Worm (Caenorhabditis elegans) whole organism, early embryonic: ENCODE data around the gene C07A9.5.

Source experiments
- B0310.2 ChIP-seq: sonication (generic microtip); optimal IDR thresholded peaks from 2 replicates; lab custom pipeline; 2016; ENCODE audit warnings: mild to moderate bottlenecking, missing genetic modification characterization, missing compliant biosample characterization
- aly-1 ChIP-seq: sonication (generic microtip); optimal IDR thresholded peaks from 2 replicates; lab custom pipeline; 2016; ENCODE audit warnings: missing genetic modification characterization, missing compliant biosample characterization
- ama-1 ChIP-seq: fragments of 150-350 bp; optimal IDR thresholded peaks from 2 replicates; lab custom pipeline; 2014
- ceh-13 ChIP-seq: fragments of 200-800 bp; sonication (Bioruptor generic); optimal IDR thresholded peaks from 2 replicates; lab custom pipeline; 2018; ENCODE audit warnings: mild to moderate bottlenecking, missing genetic modification characterization, missing compliant biosample characterization
- ceh-36 ChIP-seq: sonication (generic microtip); optimal IDR thresholded peaks from 2 replicates; lab custom pipeline; 2016; ENCODE audit warnings: missing genetic modification characterization, inconsistent platforms, missing compliant biosample characterization
- ets-7 ChIP-seq: sonication (generic microtip); optimal IDR thresholded peaks from 2 replicates; lab custom pipeline; 2016; ENCODE audit warnings: missing genotype, missing genetic modification characterization, missing compliant biosample characterization
- flt-1 ChIP-seq: fragments of 200-800 bp; sonication (Bioruptor generic); IDR thresholded peaks from 2 replicates; pipeline ENCODE4 v1.3.6; 2022; ENCODE audit warnings: missing genetic modification characterization, missing compliant biosample characterization
- hmbx-1 ChIP-seq: sonication (generic microtip); optimal IDR thresholded peaks from 2 replicates; lab custom pipeline; 2016; ENCODE audit warnings: mild to moderate bottlenecking, missing genetic modification characterization, missing compliant biosample characterization
- hmg-4 ChIP-seq: fragments of 200-800 bp; sonication (Bioruptor generic); optimal IDR thresholded peaks from 2 replicates; lab custom pipeline; 2018; ENCODE audit warnings: mild to moderate bottlenecking, missing genetic modification characterization, missing compliant biosample characterization
- hnd-1 ChIP-seq: sonication (generic microtip); optimal IDR thresholded peaks from 2 replicates; lab custom pipeline; 2016; ENCODE audit warnings: missing genetic modification characterization, missing compliant biosample characterization
- pes-1 ChIP-seq: fragments of 200-800 bp; sonication (Bioruptor generic); IDR thresholded peaks from 2 replicates; pipeline ENCODE4 v1.3.6; 2022; ENCODE audit warnings: missing genetic modification reagents, missing genetic modification characterization, missing compliant biosample characterization
- scrt-1 ChIP-seq: fragments of 200-800 bp; sonication (Bioruptor generic); IDR thresholded peaks from 2 replicates; pipeline ENCODE4 v1.3.6; 2022; ENCODE audit warnings: missing genetic modification characterization, missing compliant biosample characterization
- tbx-11 ChIP-seq: fragments of 200-800 bp; sonication (Bioruptor generic); IDR thresholded peaks from 2 replicates; pipeline ENCODE4 v1.3.6; 2022; ENCODE audit warnings: missing genetic modification characterization, missing compliant biosample characterization
- tra-4 ChIP-seq: sonication (generic microtip); optimal IDR thresholded peaks from 2 replicates; lab custom pipeline; 2017; ENCODE audit warnings: missing genetic modification characterization, missing compliant biosample characterization

DNA sequence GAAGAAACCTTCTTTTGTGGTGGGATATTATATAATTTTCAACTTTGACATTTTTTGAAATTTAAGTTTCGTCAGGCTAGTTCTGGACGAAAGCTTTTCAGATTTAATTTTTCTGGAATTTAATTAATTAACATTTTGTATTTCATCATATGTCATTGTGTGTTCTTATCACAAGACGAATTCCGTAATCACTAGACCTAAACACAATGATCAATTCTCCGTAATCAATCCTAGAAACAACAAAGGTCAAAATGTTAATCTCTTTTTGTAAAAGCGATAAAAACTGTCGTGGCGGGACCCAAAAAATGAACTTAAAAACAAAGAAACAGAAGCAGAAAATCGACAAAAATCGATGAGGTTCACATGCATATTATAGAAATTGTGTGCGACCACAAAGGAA is 32.1 kb upstream of the C07A9.5 start:
- TF ChIP-seq ama-1 (lab: Kevin White, UChicago): no peak
- no peak for TF ChIP-seq flt-1 (GFP tag; lab: Robert Waterston, UW)
- no peak for TF ChIP-seq ceh-13 (GFP tag; lab: Kevin White, UChicago)
- no peak for TF ChIP-seq tra-4 (tag; lab: Kevin White, UChicago)
- TF ChIP-seq hmbx-1 (tag; lab: Kevin White, UChicago): no peak
- TF ChIP-seq hnd-1 (tag; lab: Kevin White, UChicago): no peak
- no peak for TF ChIP-seq aly-1 (tag; lab: Kevin White, UChicago)
- no peak for TF ChIP-seq tbx-11 (GFP tag; lab: Robert Waterston, UW)
- no peak for TF ChIP-seq scrt-1 (GFP tag; lab: Robert Waterston, UW)
- no peak for TF ChIP-seq pes-1 (GFP tag; lab: Robert Waterston, UW)
- TF ChIP-seq B0310.2 (tag; lab: Kevin White, UChicago): no peak
- TF ChIP-seq ceh-36 (tag; lab: Kevin White, UChicago): no peak
- no peak for TF ChIP-seq hmg-4 (GFP tag; lab: Kevin White, UChicago)
- TF ChIP-seq ets-7 (tag; lab: Kevin White, UChicago): no peak
